Fruit fly (Drosophila melanogaster) whole organism, prepupa: ENCODE data around the gene for.

Experiments used
- Blimp-1 ChIP-seq: fragments of 200-800 bp; sonication (Bioruptor generic); optimal IDR thresholded peaks from 3 replicates; lab custom pipeline; 2017; ENCODE audit warnings: missing biosample characterization, missing genetic modification characterization, mild to moderate bottlenecking, moderate library complexity, missing genetic modification reagents
- CG10631 ChIP-seq: fragments of 200-800 bp; sonication (Bioruptor generic); optimal IDR thresholded peaks from 2 replicates; lab custom pipeline; 2016; ENCODE audit warnings: missing biosample characterization, missing genetic modification characterization
- CG10669 ChIP-seq: fragments of 200-800 bp; sonication (Bioruptor generic); optimal IDR thresholded peaks from 3 replicates; lab custom pipeline; 2018; ENCODE audit warnings: missing biosample characterization, mild to moderate bottlenecking, missing genetic modification characterization, moderate library complexity
- CG11294 ChIP-seq: fragments of 200-800 bp; sonication (Bioruptor generic); IDR thresholded peaks from 2 replicates; pipeline ENCODE4 v1.3.6; 2022; ENCODE audit warnings: missing biosample characterization, missing genetic modification characterization
- CG15336 ChIP-seq: fragments of 200-800 bp; sonication (Bioruptor generic); IDR thresholded peaks from 2 replicates; pipeline ENCODE4 v1.3.6; 2022; ENCODE audit warnings: missing biosample characterization, missing genetic modification characterization
- CG1621 ChIP-seq: fragments of 200-800 bp; sonication (Bioruptor generic); optimal IDR thresholded peaks from 3 replicates; lab custom pipeline; 2018; ENCODE audit warnings: missing biosample characterization, mild to moderate bottlenecking, missing genetic modification characterization
- CG16779 ChIP-seq: fragments of 200-800 bp; sonication (Bioruptor generic); optimal IDR thresholded peaks from 3 replicates; lab custom pipeline; 2017; ENCODE audit warnings: missing biosample characterization, mild to moderate bottlenecking, missing genetic modification characterization
- CG3032 ChIP-seq: fragments of 200-800 bp; optimal IDR thresholded peaks from 2 replicates; lab custom pipeline; 2019; ENCODE audit warnings: missing biosample characterization, mild to moderate bottlenecking, missing genetic modification characterization, moderate library complexity
- CG32006 ChIP-seq: fragments of 200-800 bp; sonication (Bioruptor generic); optimal IDR thresholded peaks from 3 replicates; lab custom pipeline; 2017; ENCODE audit warnings: missing biosample characterization, mild to moderate bottlenecking, missing genetic modification characterization
- CG34406 ChIP-seq: fragments of 200-800 bp; sonication (Bioruptor generic); optimal IDR thresholded peaks from 3 replicates; lab custom pipeline; 2016; ENCODE audit warnings: missing biosample characterization, missing genetic modification characterization
- CG3919 ChIP-seq: fragments of 200-800 bp; sonication (Bioruptor generic); optimal IDR thresholded peaks from 3 replicates; lab custom pipeline; 2016; ENCODE audit warnings: missing biosample characterization, missing genetic modification characterization
- CG4318 ChIP-seq: fragments of 200-800 bp; sonication (Bioruptor generic); optimal IDR thresholded peaks from 3 replicates; lab custom pipeline; 2017; ENCODE audit warnings: missing biosample characterization, mild to moderate bottlenecking, missing genetic modification characterization
- CG6163 ChIP-seq: fragments of 200-800 bp; sonication (Bioruptor generic); IDR thresholded peaks from 3 replicates; pipeline ENCODE4 v1.3.6; 2022; ENCODE audit warnings: missing biosample characterization, missing genetic modification characterization
- CG6276 ChIP-seq: fragments of 200-800 bp; sonication (Bioruptor generic); optimal IDR thresholded peaks from 2 replicates; lab custom pipeline; 2017; ENCODE audit warnings: missing biosample characterization, mild to moderate bottlenecking, missing genetic modification characterization
- CG6792 ChIP-seq: fragments of 200-800 bp; sonication (Bioruptor generic); optimal IDR thresholded peaks from 3 replicates; lab custom pipeline; 2016; ENCODE audit warnings: missing biosample characterization, missing genetic modification characterization
- CG6808 ChIP-seq: fragments of 200-800 bp; sonication (Bioruptor generic); optimal IDR thresholded peaks from 3 replicates; lab custom pipeline; 2017; ENCODE audit warnings: missing biosample characterization, missing genetic modification characterization, mild to moderate bottlenecking, moderate library complexity, missing genetic modification reagents
- CG6854 ChIP-seq: fragments of 200-800 bp; sonication (Bioruptor generic); optimal IDR thresholded peaks from 2 replicates; lab custom pipeline; 2017; ENCODE audit warnings: missing biosample characterization, mild to moderate bottlenecking, missing genetic modification characterization
- CG7368 ChIP-seq: fragments of 200-800 bp; sonication (Bioruptor generic); optimal IDR thresholded peaks from 3 replicates; lab custom pipeline; 2016; ENCODE audit warnings: missing biosample characterization, missing genetic modification characterization
- CG8319 ChIP-seq: fragments of 200-800 bp; sonication (Bioruptor generic); optimal IDR thresholded peaks from 3 replicates; lab custom pipeline; 2016; ENCODE audit warnings: missing biosample characterization, missing genetic modification characterization
- CG9139 ChIP-seq: fragments of 200-800 bp; sonication (Bioruptor generic); optimal IDR thresholded peaks from 3 replicates; lab custom pipeline; 2017; ENCODE audit warnings: missing biosample characterization, mild to moderate bottlenecking, missing genetic modification characterization
- Eip75B ChIP-seq: fragments of 200-800 bp; sonication (Bioruptor generic); optimal IDR thresholded peaks from 3 replicates; lab custom pipeline; 2016; ENCODE audit warnings: missing biosample characterization, missing genetic modification characterization
- Eip78C ChIP-seq: fragments of 200-800 bp; sonication (Bioruptor generic); peaks from one replicate; lab custom pipeline; 2016; ENCODE audit warnings: missing biosample characterization, missing genetic modification characterization
- Eip93F ChIP-seq: fragments of 200-800 bp; sonication (Bioruptor generic); optimal IDR thresholded peaks from 2 replicates; lab custom pipeline; 2016; ENCODE audit warnings: missing biosample characterization, mild to moderate bottlenecking, missing genetic modification characterization
- Ets21C ChIP-seq: fragments of 200-800 bp; sonication (Bioruptor generic); optimal IDR thresholded peaks from 3 replicates; lab custom pipeline; 2016; ENCODE audit warnings: missing biosample characterization, missing genetic modification characterization
- Ets96B ChIP-seq: fragments of 200-800 bp; optimal IDR thresholded peaks from 2 replicates; lab custom pipeline; 2019; ENCODE audit warnings: missing biosample characterization, mild to moderate bottlenecking, missing genetic modification characterization, moderate library complexity
- Gug ChIP-seq: fragments of 200-800 bp; sonication (Bioruptor generic); IDR thresholded peaks from 2 replicates; pipeline ENCODE4 v1.3.6; 2022; ENCODE audit warnings: missing biosample characterization, missing genetic modification characterization
- Hr38 ChIP-seq: sonication (Bioruptor generic); optimal IDR thresholded peaks from 2 replicates; lab custom pipeline; 2016; ENCODE audit warnings: missing biosample characterization, missing genetic modification characterization
- Hr39 ChIP-seq: fragments of 200-800 bp; sonication (Bioruptor generic); optimal IDR thresholded peaks from 2 replicates; lab custom pipeline; 2016; ENCODE audit warnings: missing biosample characterization, missing genetic modification characterization
- Hr4 ChIP-seq: fragments of 200-800 bp; sonication (Bioruptor generic); optimal IDR thresholded peaks from 3 replicates; lab custom pipeline; 2016; ENCODE audit warnings: missing biosample characterization, missing genetic modification characterization
- Lpt ChIP-seq: fragments of 200-800 bp; sonication (Bioruptor generic); optimal IDR thresholded peaks from 3 replicates; lab custom pipeline; 2016; ENCODE audit warnings: missing biosample characterization, missing genetic modification characterization
- Met ChIP-seq: fragments of 200-800 bp; sonication (Bioruptor generic); optimal IDR thresholded peaks from 3 replicates; lab custom pipeline; 2016; ENCODE audit warnings: missing biosample characterization, missing genetic modification characterization
- OdsH ChIP-seq: fragments of 200-800 bp; sonication (Bioruptor generic); optimal IDR thresholded peaks from 3 replicates; lab custom pipeline; 2016; ENCODE audit warnings: missing biosample characterization, missing genetic modification characterization
- Sox102F ChIP-seq: fragments of 200-800 bp; sonication (Bioruptor generic); optimal IDR thresholded peaks from 2 replicates; lab custom pipeline; 2016; ENCODE audit warnings: missing biosample characterization, mild to moderate bottlenecking, missing genetic modification characterization
- Sox14 ChIP-seq: fragments of 200-800 bp; sonication (Bioruptor generic); optimal IDR thresholded peaks from 3 replicates; lab custom pipeline; 2016; ENCODE audit warnings: missing biosample characterization, missing genetic modification characterization
- acj6 ChIP-seq: fragments of 200-800 bp; sonication (Bioruptor generic); optimal IDR thresholded peaks from 3 replicates; lab custom pipeline; 2016; ENCODE audit warnings: missing biosample characterization, missing genetic modification characterization
- cyc ChIP-seq: fragments of 200-800 bp; sonication (Bioruptor generic); optimal IDR thresholded peaks from 3 replicates; lab custom pipeline; 2016; ENCODE audit warnings: missing biosample characterization, missing genetic modification characterization
- dac ChIP-seq: fragments of 200-800 bp; sonication (Bioruptor generic); optimal IDR thresholded peaks from 2 replicates; lab custom pipeline; 2017; ENCODE audit warnings: missing biosample characterization, mild to moderate bottlenecking, missing genetic modification characterization
- eg ChIP-seq: fragments of 200-800 bp; sonication (Bioruptor generic); IDR thresholded peaks from 3 replicates; pipeline ENCODE4 v1.3.6; 2022; ENCODE audit warnings: missing biosample characterization, missing genetic modification characterization
- esn ChIP-seq: fragments of 200-800 bp; sonication (Bioruptor generic); optimal IDR thresholded peaks from 2 replicates; lab custom pipeline; 2016; ENCODE audit warnings: missing biosample characterization, mild to moderate bottlenecking, missing genetic modification characterization, moderate library complexity
- fd59A ChIP-seq: fragments of 200-800 bp; sonication (Bioruptor generic); optimal IDR thresholded peaks from 2 replicates; lab custom pipeline; 2017; ENCODE audit warnings: missing biosample characterization, mild to moderate bottlenecking, missing genetic modification characterization, missing genetic modification reagents
- fd85E ChIP-seq: fragments of 200-800 bp; sonication (Bioruptor generic); optimal IDR thresholded peaks from 3 replicates; lab custom pipeline; 2016; ENCODE audit warnings: missing biosample characterization, missing genetic modification characterization
- fkh ChIP-seq: fragments of 200-800 bp; sonication (Bioruptor generic); optimal IDR thresholded peaks from 3 replicates; lab custom pipeline; 2017; ENCODE audit warnings: missing biosample characterization, mild to moderate bottlenecking, missing genetic modification characterization, moderate library complexity
- lz ChIP-seq: fragments of 200-800 bp; sonication (Bioruptor generic); optimal IDR thresholded peaks from 3 replicates; lab custom pipeline; 2016; ENCODE audit warnings: missing biosample characterization, missing genetic modification characterization
- net ChIP-seq: fragments of 200-800 bp; sonication (Bioruptor generic); optimal IDR thresholded peaks from 3 replicates; lab custom pipeline; 2016; ENCODE audit warnings: missing biosample characterization, missing genetic modification characterization
- pdm3 ChIP-seq: fragments of 200-800 bp; sonication (Bioruptor generic); optimal IDR thresholded peaks from 3 replicates; lab custom pipeline; 2016; ENCODE audit warnings: missing biosample characterization, missing genetic modification characterization
- spab ChIP-seq: fragments of 200-800 bp; sonication (Bioruptor generic); optimal IDR thresholded peaks from 2 replicates; lab custom pipeline; 2017; ENCODE audit warnings: missing biosample characterization, mild to moderate bottlenecking, missing genetic modification characterization, missing genetic modification reagents
- svp ChIP-seq: fragments of 200-800 bp; sonication (Bioruptor generic); peaks from one replicate; lab custom pipeline; 2016; ENCODE audit warnings: missing biosample characterization, missing genetic modification characterization
- topi ChIP-seq: fragments of 200-800 bp; sonication (Bioruptor generic); optimal IDR thresholded peaks from 3 replicates; lab custom pipeline; 2016; ENCODE audit warnings: missing biosample characterization, missing genetic modification characterization
- vri ChIP-seq: fragments of 200-800 bp; sonication (Bioruptor generic); optimal IDR thresholded peaks from 3 replicates; lab custom pipeline; 2016; ENCODE audit warnings: missing biosample characterization, mild to moderate bottlenecking, missing genetic modification characterization

for gene

DNA sequence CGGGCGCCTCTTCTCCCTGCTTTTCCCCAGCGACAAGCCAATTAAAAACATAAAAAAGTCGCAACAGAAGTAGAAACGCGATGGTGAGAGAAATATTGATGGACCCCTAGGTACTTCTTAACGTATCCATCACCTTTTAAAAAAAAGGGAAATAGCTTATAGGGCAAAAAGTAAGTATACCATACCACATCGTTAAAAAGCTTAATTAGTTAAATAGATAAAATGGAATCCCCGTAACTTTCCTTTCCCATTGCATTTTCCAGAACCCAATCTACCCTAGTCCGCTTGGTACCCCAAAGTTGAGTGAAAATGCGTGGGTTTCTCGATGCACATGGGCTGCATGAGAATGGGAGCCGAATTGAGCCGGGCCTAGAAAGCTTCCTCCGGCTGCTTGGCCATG, 62.1 kb downstream of the for start (continued):
- TF ChIP-seq eg (GFP tag; lab: Robert Waterston, UW) (peak; percentile 36; the same call in 1 of the 3 replicates), Eip78C (GFP tag; lab: Kevin White, UChicago) (peak; percentile 61), OdsH (peak; percentile 13), Sox14 (GFP tag; lab: Kevin White, UChicago) (no peak), esn (GFP tag; lab: Kevin White, UChicago) (no peak), CG10669 (GFP tag; lab: Kevin White, UChicago) (peak; percentile 21), CG3032 (tag; lab: Kevin White, UChicago) (peak; percentile 33)

DNA sequence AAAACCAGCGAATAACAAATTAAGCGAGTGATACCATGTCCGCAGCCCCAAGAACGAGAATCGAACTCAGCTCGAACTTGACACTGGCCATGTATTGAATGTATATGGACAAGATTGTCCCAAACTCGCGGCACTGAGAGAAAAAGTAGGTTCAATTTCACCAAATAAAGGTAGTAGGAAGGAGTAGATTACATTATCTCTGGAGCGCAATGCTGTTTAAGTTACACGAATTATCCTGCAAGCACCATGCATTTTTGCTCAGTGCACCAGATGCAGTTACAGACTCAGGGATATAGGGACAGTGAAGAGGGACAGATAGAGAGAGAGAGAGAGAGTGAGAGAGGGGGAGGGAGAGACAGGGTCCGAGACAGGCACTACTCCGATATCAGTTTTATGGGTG, 62.8 kb downstream of the for start:
- TF ChIP-seq pdm3 (GFP tag; lab: Kevin White, UChicago), result peak; percentile 83
- peak; percentile 9 for TF ChIP-seq fd85E (GFP tag; lab: Kevin White, UChicago)
- peak; percentile 63; the same call in 1 of the 2 replicates for TF ChIP-seq Gug (GFP tag; lab: Robert Waterston, UW)
- peak; percentile 76 for TF ChIP-seq Met (GFP tag; lab: Kevin White, UChicago)
- TF ChIP-seq eg (GFP tag; lab: Robert Waterston, UW), result peak; percentile 62; the same call in 2 of the 3 replicates
- TF ChIP-seq CG11294 (GFP tag; lab: Robert Waterston, UW), result no peak; the same call in 1 of the 2 replicates
- TF ChIP-seq CG1621 (tag; lab: Kevin White, UChicago), result peak; percentile 87
- TF ChIP-seq CG6854, result no peak
- no peak for TF ChIP-seq dac (GFP tag; lab: Kevin White, UChicago)
- TF ChIP-seq vri, result peak; percentile 52
- peak; percentile 93 for TF ChIP-seq Eip78C (GFP tag; lab: Kevin White, UChicago)
- TF ChIP-seq cyc, result peak; percentile 88
- TF ChIP-seq CG6276, result no peak
- TF ChIP-seq CG3032 (tag; lab: Kevin White, UChicago), result peak; percentile 91
- TF ChIP-seq lz (GFP tag; lab: Kevin White, UChicago), result peak; percentile 81
- TF ChIP-seq Hr38 (GFP tag; lab: Kevin White, UChicago), result no peak
- TF ChIP-seq Sox102F (GFP tag; lab: Kevin White, UChicago), result peak; percentile 81
- peak; percentile 84 for TF ChIP-seq OdsH
- peak; percentile 63 for TF ChIP-seq net (GFP tag; lab: Kevin White, UChicago)
- no peak for TF ChIP-seq CG15336 (GFP tag; lab: Robert Waterston, UW)
- TF ChIP-seq fkh (GFP tag; lab: Kevin White, UChicago), result no peak
- TF ChIP-seq acj6 (GFP tag; lab: Kevin White, UChicago), result peak; percentile 82
- TF ChIP-seq CG4318 (GFP tag; lab: Kevin White, UChicago), result no peak
- TF ChIP-seq topi (GFP tag; lab: Kevin White, UChicago), result peak; percentile 80
- TF ChIP-seq svp, result peak; percentile 90
- peak; percentile 29 for TF ChIP-seq Hr4 (GFP tag; lab: Kevin White, UChicago)
- TF ChIP-seq spab, result peak; percentile 86
- TF ChIP-seq fd59A (GFP tag; lab: Kevin White, UChicago), result peak; percentile 88
- peak; percentile 84 for TF ChIP-seq CG6808
- TF ChIP-seq CG10669 (GFP tag; lab: Kevin White, UChicago), result peak; percentile 91
- TF ChIP-seq Blimp-1, result peak; percentile 39
- TF ChIP-seq Sox14 (GFP tag; lab: Kevin White, UChicago), result peak; percentile 77
- TF ChIP-seq CG32006 (GFP tag; lab: Kevin White, UChicago), result peak; percentile 53
- peak; percentile 88 for TF ChIP-seq Ets96B (tag; lab: Kevin White, UChicago)
- TF ChIP-seq CG3919, result peak; percentile 88
- peak; percentile 93 for TF ChIP-seq CG6163
- TF ChIP-seq CG8319, result peak; percentile 67
- peak; percentile 81 for TF ChIP-seq Eip75B
- TF ChIP-seq Eip93F (GFP tag; lab: Kevin White, UChicago), result no peak
- peak; percentile 86 for TF ChIP-seq CG6792 (GFP tag; lab: Kevin White, UChicago)
- TF ChIP-seq CG9139 (GFP tag; lab: Kevin White, UChicago), result peak; percentile 64
- peak; percentile 3 for TF ChIP-seq CG16779 (tag; lab: Kevin White, UChicago)
- TF ChIP-seq Hr39 (GFP tag; lab: Kevin White, UChicago), result peak; percentile 84
- TF ChIP-seq CG10631 (GFP tag; lab: Kevin White, UChicago), result peak; percentile 86
- peak; percentile 77 for TF ChIP-seq CG7368 (GFP tag; lab: Kevin White, UChicago)
- peak; percentile 76 for TF ChIP-seq CG34406 (GFP tag; lab: Kevin White, UChicago)
- no peak for TF ChIP-seq Lpt
- peak; percentile 66 for TF ChIP-seq Ets21C (GFP tag; lab: Kevin White, UChicago)
